Worm (Caenorhabditis elegans): ENCODE data around the gene T22F7.3.
A peak's percentile ranks its signal among the peaks of the same experiment; 100 is the strongest.

T22F7.3 gene

ce11 chrIII:486077-486597 lies 37.7 kb downstream of the T22F7.3 start, which contains the start of gene nlp-32:
Gene nlp-32, minus strand, starts transcription at chrIII:486547.
- no peak for TF ChIP-seq nhr-90 (tag; optimal IDR thresholded peaks at IDR 0.05)
- no peak for TF ChIP-seq F10E7.11 (tag; optimal IDR thresholded peaks at IDR 0.05)
- TF ChIP-seq K12H6.12 (tag; optimal IDR thresholded peaks at IDR 0.05) = no peak
- TF ChIP-seq madf-3 (GFP tag; IDR thresholded peaks at IDR 0.05) = no peak
- TF ChIP-seq snpc-4 (GFP tag; optimal IDR thresholded peaks at IDR 0.05) = no peak
- no peak for TF ChIP-seq snpc-4 (tag; optimal IDR thresholded peaks at IDR 0.05)
- peak; percentile 48; the same call in 1 of the 2 replicates for TF ChIP-seq egrh-3 (GFP tag; IDR thresholded peaks at IDR 0.05)
- no peak for TF ChIP-seq him-1 (tag; optimal IDR thresholded peaks at IDR 0.05)
- TF ChIP-seq hsf-1 (GFP tag; IDR thresholded peaks at IDR 0.05) = no peak
- no peak for TF ChIP-seq chd-7 (tag; optimal IDR thresholded peaks at IDR 0.05)
- TF ChIP-seq snpc-3.4 (tag; optimal IDR thresholded peaks at IDR 0.05) = no peak
- TF ChIP-seq F37B4.10 (GFP tag; IDR thresholded peaks at IDR 0.05) = no peak
- no peak for TF ChIP-seq rpc-1 (optimal IDR thresholded peaks at IDR 0.05)
- no peak for TF ChIP-seq rpc-1 (tag; optimal IDR thresholded peaks at IDR 0.05)
- peak; percentile 74 for TF ChIP-seq zfh-2 (GFP tag; conservative IDR thresholded peaks at IDR 0.05)
- TF ChIP-seq ama-1 (optimal IDR thresholded peaks at IDR 0.05) = no peak
- TF ChIP-seq ama-1 (GFP tag; optimal IDR thresholded peaks at IDR 0.05) = no peak
- TF ChIP-seq F57C9.4 (tag; optimal IDR thresholded peaks at IDR 0.05) = no peak

- TF ChIP-seq B0336.3 (GFP tag; IDR thresholded peaks at IDR 0.05) (no peak), hmg-1.2 (GFP tag; IDR thresholded peaks at IDR 0.05) (no peak), ztf-6 (GFP tag; IDR thresholded peaks at IDR 0.05) (no peak), fkh-3 (tag; optimal IDR thresholded peaks at IDR 0.05) (no peak), snpc-1.3 (tag; optimal IDR thresholded peaks at IDR 0.05; ENCODE audit: insufficient read depth) (no peak), hsf-1 (GFP tag; IDR thresholded peaks at IDR 0.05) (no peak), cebp-1 (GFP tag; IDR thresholded peaks at IDR 0.05) (no peak), cebp-1 (tag; optimal IDR thresholded peaks at IDR 0.05) (no peak), lin-26 (GFP tag; IDR thresholded peaks at IDR 0.05) (no peak), attf-6 (GFP tag; IDR thresholded peaks at IDR 0.05) (no peak)
Measured at ce11 chrIII:483556-483955, 40.3 kb downstream of the T22F7.3 start, which contains the start of gene F10C5.3. Gene F10C5.3, plus strand, starts transcription at chrIII:483868.

- no peak for TF ChIP-seq dpff-1 (tag; optimal IDR thresholded peaks at IDR 0.05)
- no peak for TF ChIP-seq Y53F4B.3 (GFP tag; IDR thresholded peaks at IDR 0.05)
- TF ChIP-seq bed-2 (GFP tag; IDR thresholded peaks at IDR 0.05) = no peak
- no peak for TF ChIP-seq akir-1 (GFP tag; optimal IDR thresholded peaks at IDR 0.05)
- TF ChIP-seq ama-1 (optimal IDR thresholded peaks at IDR 0.05) = no peak
- no peak for TF ChIP-seq ama-1 (GFP tag; optimal IDR thresholded peaks at IDR 0.05)
- TF ChIP-seq ceh-79 (tag; optimal IDR thresholded peaks at IDR 0.05) = no peak
- TF ChIP-seq madf-3 (GFP tag; IDR thresholded peaks at IDR 0.05) = no peak
- TF ChIP-seq lag-1 (GFP tag; IDR thresholded peaks at IDR 0.05) = no peak
- TF ChIP-seq F55B11.4 (tag; optimal IDR thresholded peaks at IDR 0.05; ENCODE audit: borderline replicate concordance, insufficient read depth) = no peak
- no peak for TF ChIP-seq hlh-26 (GFP tag; conservative IDR thresholded peaks at IDR 0.05)
Measured at ce11 chrIII:482739-483138, 41.1 kb downstream of the T22F7.3 start.

- TF ChIP-seq chd-7 (tag; optimal IDR thresholded peaks at IDR 0.05) = no peak
- no peak for TF ChIP-seq F57A8.1 (GFP tag; optimal IDR thresholded peaks at IDR 0.05)
- no peak for TF ChIP-seq nhr-179 (tag; optimal IDR thresholded peaks at IDR 0.05)
- TF ChIP-seq nhr-120 (GFP tag; IDR thresholded peaks at IDR 0.05) = no peak
- no peak for TF ChIP-seq lsl-1 (GFP tag; optimal IDR thresholded peaks at IDR 0.05)
- TF ChIP-seq F10E7.11 (tag; optimal IDR thresholded peaks at IDR 0.05) = no peak
Measured at ce11 chrIII:481259-481658, 42.6 kb downstream of the T22F7.3 start.
